Fruit fly (Drosophila melanogaster) whole organism, adult: ENCODE results near the gene CG42404.

Experiments
- CG1620 ChIP-seq: fragments of 200-800 bp; sonication (Bioruptor generic); optimal IDR thresholded peaks from 2 replicates; lab custom pipeline; 2016; ENCODE audit warnings: missing biosample characterization, missing genetic modification characterization
- CG33017 ChIP-seq: fragments of 200-800 bp; sonication (Bioruptor generic); optimal IDR thresholded peaks from 2 replicates; lab custom pipeline; 2018; ENCODE audit warnings: missing biosample characterization, mild to moderate bottlenecking, missing genetic modification characterization, moderate library complexity
- Clk ChIP-seq: fragments of 200-800 bp; sonication (Bioruptor generic); optimal IDR thresholded peaks from 2 replicates; lab custom pipeline; 2017; ENCODE audit warnings: missing biosample characterization, missing genetic modification characterization
- bab1 ChIP-seq: fragments of 200-800 bp; sonication (Bioruptor generic); optimal IDR thresholded peaks from 3 replicates; lab custom pipeline; 2019; ENCODE audit warnings: missing biosample characterization, mild to moderate bottlenecking, missing genetic modification characterization, moderate library complexity
- kay ChIP-seq: fragments of 200-800 bp; sonication (Bioruptor generic); peaks from one replicate; lab custom pipeline; 2016; ENCODE audit warnings: missing biosample characterization, missing genetic modification characterization, borderline replicate concordance
- tj ChIP-seq: fragments of 200-800 bp; sonication (Bioruptor generic); optimal IDR thresholded peaks from 3 replicates; lab custom pipeline; 2017; ENCODE audit warnings: missing biosample characterization, mild to moderate bottlenecking, missing genetic modification characterization, moderate library complexity

dm6 chr3R:15280619-15281334, 30.9 kb downstream of the CG42404 start:
- TF ChIP-seq tj (GFP tag; lab: Kevin White, UChicago) (peak; percentile 9), CG33017 (tag; lab: Kevin White, UChicago) (no peak), kay (GFP tag; lab: Kevin White, UChicago) (no peak), CG1620 (GFP tag; lab: Kevin White, UChicago) (no peak), Clk (no peak), bab1 (GFP tag; lab: Kevin White, UChicago) (peak; percentile 34)
